Worm (Caenorhabditis elegans): Measurements from ENCODE around the gene pen-2.

Gene pen-2

DNA sequence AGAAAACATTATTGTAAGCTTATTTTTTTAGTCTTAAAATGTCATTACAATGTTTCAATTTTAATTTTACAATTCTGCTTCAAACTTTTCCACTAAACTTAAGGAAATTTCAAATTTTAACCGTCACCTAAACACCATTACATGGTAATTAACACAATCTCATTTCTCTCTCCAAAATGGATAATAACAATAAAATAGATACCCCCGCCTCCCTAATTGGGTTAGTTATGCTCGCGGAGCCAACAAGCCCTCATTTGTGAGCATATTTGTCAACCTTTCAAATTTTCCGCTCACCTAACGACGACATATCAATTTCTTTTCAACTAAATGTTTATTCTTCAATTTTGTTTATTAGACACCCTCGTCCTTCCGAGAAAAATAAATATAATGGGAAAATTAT, 15.2 kb downstream of the pen-2 start:
- TF ChIP-seq T23F11.4 (GFP tag; optimal IDR thresholded peaks at IDR 0.05) (no peak), unc-42 (tag; optimal IDR thresholded peaks at IDR 0.05) (peak; percentile 92)

DNA sequence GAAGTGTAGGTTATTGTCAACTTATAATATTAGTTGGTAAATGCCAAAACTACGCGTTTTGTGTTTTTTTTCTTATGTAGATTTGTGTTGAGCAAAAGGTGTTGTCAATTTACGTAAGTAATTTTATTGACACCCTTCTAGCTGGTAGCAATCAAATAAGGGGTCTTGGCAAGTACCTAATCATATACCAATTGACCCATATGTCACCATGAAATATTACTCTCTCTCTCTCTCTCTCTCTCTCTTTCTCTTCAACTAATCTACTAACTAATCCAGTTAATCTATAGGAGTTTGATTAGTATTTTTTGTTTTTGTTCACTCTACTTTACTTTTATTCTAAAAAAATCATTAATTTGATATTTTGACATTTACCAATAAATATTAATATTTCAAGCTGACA, 16.3 kb downstream of the pen-2 start:
- TF ChIP-seq ceh-14 (tag; optimal IDR thresholded peaks at IDR 0.05) (peak; percentile 52), unc-42 (tag; optimal IDR thresholded peaks at IDR 0.05) (peak; percentile 34), che-1 (tag; optimal IDR thresholded peaks at IDR 0.05) (no peak)

DNA sequence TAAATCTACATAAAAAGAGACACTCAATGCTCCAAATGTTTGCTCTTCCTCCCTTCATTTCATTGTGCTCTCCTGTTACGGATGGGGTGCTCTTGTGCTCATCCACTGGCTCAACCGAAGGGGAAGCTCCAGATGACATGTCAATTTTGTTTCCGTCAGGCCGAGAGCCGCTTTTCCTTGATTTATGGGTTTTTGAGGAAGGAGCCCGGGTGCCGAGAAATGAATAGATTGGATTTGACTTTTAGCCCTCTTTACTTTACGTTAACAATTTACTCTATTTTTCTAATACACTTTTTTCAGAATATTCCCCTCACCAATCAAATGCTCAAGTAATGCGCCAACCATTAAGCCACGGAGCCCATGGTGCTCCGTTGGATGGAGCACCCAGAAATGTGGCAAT, 17.0 kb downstream of the pen-2 start, which contains the start of gene T28D6.4:
Gene T28D6.4 (plus strand): TSS at position 301 of the 400 bp plus-strand sequence.
- TF ChIP-seq pha-4 (tag; optimal IDR thresholded peaks at IDR 0.05) = no peak
- TF ChIP-seq ceh-48 (tag; optimal IDR thresholded peaks at IDR 0.05) = no peak
- TF ChIP-seq npax-4 (tag; optimal IDR thresholded peaks at IDR 0.05) = no peak
- no peak for TF ChIP-seq sox-2 (GFP tag; IDR thresholded peaks at IDR 0.05)
- TF ChIP-seq ttx-3 (tag; optimal IDR thresholded peaks at IDR 0.05) = no peak
- TF ChIP-seq ceh-2 (tag; optimal IDR thresholded peaks at IDR 0.05) = no peak
- TF ChIP-seq eyg-1 (tag; optimal IDR thresholded peaks at IDR 0.05) = no peak
- TF ChIP-seq ceh-24 (tag; optimal IDR thresholded peaks at IDR 0.05) = no peak
- TF ChIP-seq unc-86 (tag; optimal IDR thresholded peaks at IDR 0.05) = no peak
- no peak for TF ChIP-seq rnt-1 (tag; optimal IDR thresholded peaks at IDR 0.05)
- no peak for TF ChIP-seq fkh-6 (tag; optimal IDR thresholded peaks at IDR 0.05)
- no peak for TF ChIP-seq ztf-16 (tag; optimal IDR thresholded peaks at IDR 0.05)

DNA sequence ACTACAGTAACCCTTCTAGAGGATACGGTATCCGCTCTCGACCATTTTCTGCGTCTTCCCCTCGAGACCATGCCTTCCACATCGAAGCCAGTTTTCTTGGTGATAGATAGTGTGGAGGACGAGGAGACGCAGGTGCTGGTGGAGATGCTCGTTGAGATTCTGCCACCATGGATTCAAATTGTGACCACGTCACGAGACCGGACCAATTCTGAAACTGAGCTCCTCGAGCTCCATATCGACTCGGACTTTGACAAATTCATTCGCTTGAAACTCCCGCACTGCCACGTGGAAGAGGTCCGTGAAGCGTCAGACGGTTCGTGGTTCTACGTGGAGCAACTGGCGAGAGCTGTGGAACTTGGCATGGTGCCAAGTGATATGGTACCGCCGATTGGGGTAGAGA, 18.3 kb downstream of the pen-2 start:
- TF ChIP-seq sdc-2 (tag; optimal IDR thresholded peaks at IDR 0.05) = no peak
- no peak for TF ChIP-seq zip-5 (tag; optimal IDR thresholded peaks at IDR 0.05)
- TF ChIP-seq fax-1 (tag; optimal IDR thresholded peaks at IDR 0.05) = no peak
- TF ChIP-seq ets-4 (tag; optimal IDR thresholded peaks at IDR 0.05) = no peak
- no peak for TF ChIP-seq elt-4 (tag; optimal IDR thresholded peaks at IDR 0.05)
- no peak for TF ChIP-seq odd-2 (tag; optimal IDR thresholded peaks at IDR 0.05)

DNA sequence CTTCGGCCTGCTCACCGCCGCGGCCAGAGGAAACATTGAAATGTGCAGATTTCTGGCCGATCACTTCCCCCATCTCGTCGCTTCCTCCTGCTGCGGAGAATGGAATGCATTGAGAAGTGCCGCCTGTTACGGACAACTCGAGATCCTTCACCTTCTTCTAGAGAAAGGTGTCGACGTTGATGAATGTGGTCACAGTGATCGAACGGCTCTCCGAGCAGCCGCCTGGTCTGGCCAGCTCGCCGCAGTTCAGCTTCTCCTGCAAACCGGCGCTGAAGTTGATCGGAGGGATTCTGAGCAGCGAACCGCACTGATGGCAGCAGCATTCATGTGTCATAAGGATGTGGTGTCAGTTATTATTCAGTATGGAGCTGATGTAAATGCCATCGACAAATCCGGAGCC, 19.8 kb downstream of the pen-2 start:
- TF ChIP-seq dmd-4 (tag; optimal IDR thresholded peaks at IDR 0.05; ENCODE audit: borderline replicate concordance) = no peak
- no peak for TF ChIP-seq syd-9 (tag; optimal IDR thresholded peaks at IDR 0.05)
- no peak for TF ChIP-seq pha-2 (tag; optimal IDR thresholded peaks at IDR 0.05)
- TF ChIP-seq ceh-22 (tag; optimal IDR thresholded peaks at IDR 0.05) = no peak
- no peak for TF ChIP-seq unc-3 (GFP tag; conservative IDR thresholded peaks at IDR 0.05)
- no peak for TF ChIP-seq unc-3 (tag; optimal IDR thresholded peaks at IDR 0.05)
- TF ChIP-seq pat-9 (tag; optimal IDR thresholded peaks at IDR 0.05) = no peak

DNA sequence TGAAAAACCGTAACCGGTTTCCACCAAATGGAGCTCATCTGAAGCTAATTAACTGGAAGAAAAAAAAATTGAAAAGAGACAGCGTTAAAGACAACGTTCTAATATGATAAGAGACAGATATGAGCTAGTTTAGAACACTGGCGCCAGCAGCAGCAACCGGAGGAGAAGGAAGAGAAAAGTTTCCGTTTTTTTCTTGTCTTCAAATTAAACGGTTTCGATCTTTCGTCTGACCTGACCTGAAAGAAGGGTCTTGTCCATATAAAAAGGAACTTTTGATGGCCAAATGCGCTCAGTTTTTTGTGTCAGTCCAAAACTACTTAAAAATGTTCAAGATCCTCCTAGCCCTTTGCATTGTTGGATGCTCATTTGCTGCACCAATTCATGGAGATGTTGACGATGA, 23.3 kb downstream of the pen-2 start, which contains the start of gene T28D6.3:
Gene T28D6.3 (plus strand): TSS at position 301 of the 400 bp plus-strand sequence.
- TF ChIP-seq pat-9 (tag; optimal IDR thresholded peaks at IDR 0.05) (no peak), F13H6.1 (tag; optimal IDR thresholded peaks at IDR 0.05) (no peak), ttx-3 (tag; optimal IDR thresholded peaks at IDR 0.05) (no peak), ceh-18 (tag; optimal IDR thresholded peaks at IDR 0.05) (no peak), ama-1 (optimal IDR thresholded peaks at IDR 0.05) (no peak), K09A11.1 (tag; optimal IDR thresholded peaks at IDR 0.05; ENCODE audit: insufficient read depth) (no peak)

DNA sequence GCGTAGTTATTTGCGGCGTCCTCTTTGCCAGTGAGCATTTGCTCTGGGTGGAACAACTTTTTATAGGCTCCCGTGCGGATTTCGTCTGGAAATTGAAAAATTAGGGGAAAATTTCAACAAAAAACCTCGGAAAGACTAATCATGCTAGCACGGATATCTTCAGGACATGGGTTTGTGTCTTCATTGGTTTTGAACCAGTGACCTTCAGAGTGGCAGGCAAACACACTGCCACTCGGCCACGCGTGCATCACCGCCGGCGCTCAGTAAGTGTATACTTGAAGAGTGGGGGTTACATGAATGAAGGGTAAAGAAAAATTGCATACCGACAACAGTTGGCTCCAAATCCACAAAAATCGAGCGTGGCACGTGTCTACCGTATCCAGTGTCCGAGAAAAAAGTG, 28.1 kb downstream of the pen-2 start:
- TF ChIP-seq fkh-6 (tag; optimal IDR thresholded peaks at IDR 0.05) (peak; percentile 88), sox-4 (tag; optimal IDR thresholded peaks at IDR 0.05) (peak; percentile 90), madf-2 (tag; optimal IDR thresholded peaks at IDR 0.05) (peak; percentile 89), ztf-16 (tag; optimal IDR thresholded peaks at IDR 0.05) (peak; percentile 82), odd-2 (tag; optimal IDR thresholded peaks at IDR 0.05) (peak; percentile 41), zip-5 (tag; optimal IDR thresholded peaks at IDR 0.05) (peak; percentile 60), pax-1 (tag; optimal IDR thresholded peaks at IDR 0.05) (no peak), ceh-30 (tag; optimal IDR thresholded peaks at IDR 0.05) (no peak), pha-2 (tag; optimal IDR thresholded peaks at IDR 0.05) (peak; percentile 87), K02D7.2 (tag; optimal IDR thresholded peaks at IDR 0.05) (peak; percentile 78), pat-9 (tag; optimal IDR thresholded peaks at IDR 0.05) (peak; percentile 91), elt-4 (tag; optimal IDR thresholded peaks at IDR 0.05) (peak; percentile 51), ceh-14 (tag; optimal IDR thresholded peaks at IDR 0.05) (peak; percentile 80), nhr-11 (tag; optimal IDR thresholded peaks at IDR 0.05) (no peak), ahr-1 (tag; optimal IDR thresholded peaks at IDR 0.05) (peak; percentile 71), sox-2 (GFP tag; IDR thresholded peaks at IDR 0.05) (peak; percentile 76), ceh-2 (tag; optimal IDR thresholded peaks at IDR 0.05) (peak; percentile 71), C38D4.7 (GFP tag; optimal IDR thresholded peaks at IDR 0.05) (peak; percentile 88), unc-86 (tag; optimal IDR thresholded peaks at IDR 0.05) (peak; percentile 80), ceh-9 (tag; optimal IDR thresholded peaks at IDR 0.05) (peak; percentile 64)

Data from whole organism, late embryonic.